Worm (Caenorhabditis elegans) whole organism, L4 larva: ENCODE data around the gene C04C3.14.
"Not testable (repeated sequence)": the region's sequence is repeated elsewhere in the genome, so short reads cannot be mapped to it uniquely, and the experiment has no call there.

Experiments
- F44E2.7 ChIP-seq: fragments of 200-800 bp; sonication (Bioruptor generic); IDR thresholded peaks from 2 replicates; pipeline ENCODE4 v2.1.2; 2022; ENCODE audit warnings: missing genetic modification characterization, missing compliant biosample characterization
- R02D3.7 ChIP-seq: fragments of 150-350 bp; sonication (generic microtip); optimal IDR thresholded peaks from 3 replicates; lab custom pipeline; 2014; ENCODE audit warnings: missing biosample characterization, missing genetic modification characterization
- T26A8.4 ChIP-seq: fragments of 200-800 bp; sonication (Bioruptor generic); IDR thresholded peaks from 2 replicates; pipeline ENCODE4 v1.3.6; 2022; ENCODE audit warnings: missing genetic modification characterization, missing compliant biosample characterization
- ZK337.2 ChIP-seq: fragments of 200-800 bp; sonication (Bioruptor generic); IDR thresholded peaks from 2 replicates; pipeline ENCODE4 v1.3.6; 2022; ENCODE audit warnings: missing genetic modification reagents, missing genetic modification characterization, missing compliant biosample characterization
- aha-1 ChIP-seq: fragments of 150-350 bp; peaks from one replicate; lab custom pipeline; 2014; ENCODE audit warnings: missing biosample characterization, missing genetic modification characterization
- aly-2 ChIP-seq: sonication (generic microtip); optimal IDR thresholded peaks from 2 replicates; lab custom pipeline; 2018; ENCODE audit warnings: missing biosample characterization, missing genetic modification characterization
- ama-1 ChIP-seq: fragments of 150-350 bp; optimal IDR thresholded peaks from 2 replicates; lab custom pipeline; 2014; ENCODE audit warnings: inconsistent platforms, mixed read lengths
- arid-1 ChIP-seq: fragments of 200-800 bp; sonication (Bioruptor generic); conservative IDR thresholded peaks from 2 replicates; pipeline ENCODE4 v1.3.6; 2022; ENCODE audit warnings: missing genetic modification reagents, missing genetic modification characterization, missing compliant biosample characterization
- attf-4 ChIP-seq: sonication (generic microtip); optimal IDR thresholded peaks from 3 replicates; lab custom pipeline; 2017; ENCODE audit warnings: missing biosample characterization, missing genetic modification characterization
- ceh-28 ChIP-seq: fragments of 150-350 bp; optimal IDR thresholded peaks from 2 replicates; lab custom pipeline; 2014; ENCODE audit warnings: missing biosample characterization, missing genetic modification reagents, missing genetic modification characterization
- ceh-44 ChIP-seq: fragments of 200-800 bp; sonication (Bioruptor generic); IDR thresholded peaks from 2 replicates; pipeline ENCODE4 v1.3.6; 2022; ENCODE audit warnings: missing genetic modification reagents, missing genetic modification characterization, missing compliant biosample characterization
- ceh-82 ChIP-seq: sonication (generic microtip); optimal IDR thresholded peaks from 2 replicates; lab custom pipeline; 2017; ENCODE audit warnings: missing biosample characterization, missing genetic modification characterization
- ces-1 ChIP-seq: fragments of 150-350 bp; sonication (generic microtip); optimal IDR thresholded peaks from 4 replicates; lab custom pipeline; 2014; ENCODE audit warnings: missing biosample characterization, missing genetic modification reagents, missing genetic modification characterization
- daf-19 ChIP-seq: fragments of 200-800 bp; sonication (Bioruptor generic); conservative IDR thresholded peaks from 2 replicates; pipeline ENCODE4 v1.3.6; 2022; ENCODE audit warnings: missing genetic modification characterization, missing compliant biosample characterization
- dpl-1 ChIP-seq: fragments of 150-350 bp; optimal IDR thresholded peaks from 2 replicates; lab custom pipeline; 2014; ENCODE audit warnings: missing biosample characterization, missing genetic modification reagents, missing genetic modification characterization
- fos-1 ChIP-seq: fragments of 150-350 bp; optimal IDR thresholded peaks from 2 replicates; lab custom pipeline; 2014; ENCODE audit warnings: missing biosample characterization, missing genetic modification characterization
- gei-8 ChIP-seq: fragments of 200-800 bp; sonication (Bioruptor generic); optimal IDR thresholded peaks from 2 replicates; lab custom pipeline; 2018; ENCODE audit warnings: mild to moderate bottlenecking, missing genetic modification characterization, missing compliant biosample characterization
- hlh-11 ChIP-seq: fragments of 200-800 bp; sonication (Bioruptor generic); optimal IDR thresholded peaks from 2 replicates; lab custom pipeline; 2018; ENCODE audit warnings: mild to moderate bottlenecking, missing genetic modification characterization, missing compliant biosample characterization
- hlh-30 ChIP-seq: sonication (generic microtip); optimal IDR thresholded peaks from 2 replicates; lab custom pipeline; 2017; ENCODE audit warnings: antibody characterized with exemption, mild to moderate bottlenecking, missing genetic modification characterization, missing compliant biosample characterization; ENCODE audit not compliant: insufficient read depth
- hmg-1.1 ChIP-seq: fragments of 200-800 bp; sonication (Bioruptor generic); IDR thresholded peaks from 2 replicates; pipeline ENCODE4 v1.3.6; 2022; ENCODE audit warnings: missing genetic modification reagents, missing genetic modification characterization, missing compliant biosample characterization
- lin-1 ChIP-seq: fragments of 200-800 bp; sonication (Bioruptor generic); IDR thresholded peaks from 2 replicates; pipeline ENCODE4 v1.3.6; 2022; ENCODE audit warnings: missing genetic modification reagents, missing genetic modification characterization, missing compliant biosample characterization
- madf-9 ChIP-seq: fragments of 200-800 bp; sonication (Bioruptor generic); conservative IDR thresholded peaks from 2 replicates; pipeline ENCODE4 v1.3.6; 2022; ENCODE audit warnings: missing genetic modification reagents, missing genetic modification characterization, missing compliant biosample characterization
- mxl-3 ChIP-seq: fragments of 200-800 bp; sonication (Bioruptor generic); optimal IDR thresholded peaks from 2 replicates; lab custom pipeline; 2018; ENCODE audit warnings: mild to moderate bottlenecking, missing genetic modification characterization, missing compliant biosample characterization
- nhr-10 ChIP-seq: fragments of 150-350 bp; optimal IDR thresholded peaks from 2 replicates; lab custom pipeline; 2014; ENCODE audit warnings: missing biosample characterization, missing genetic modification characterization
- nhr-237 ChIP-seq: sonication (generic microtip); optimal IDR thresholded peaks from 2 replicates; lab custom pipeline; 2017; ENCODE audit warnings: missing biosample characterization, missing genetic modification characterization
- unc-130 ChIP-seq: sonication (generic microtip); optimal IDR thresholded peaks from 2 replicates; lab custom pipeline; 2016; ENCODE audit warnings: missing genetic modification reagents, missing genetic modification characterization, missing compliant biosample characterization
- unc-39 ChIP-seq: sonication (generic microtip); optimal IDR thresholded peaks from 2 replicates; lab custom pipeline; 2017; ENCODE audit warnings: missing biosample characterization, missing genetic modification characterization
- unc-62 ChIP-seq, 3 experiments: fragments of 150-350 bp in 1 of 3; sonication (generic microtip); optimal IDR thresholded peaks in 2 of 3; peaks in 1 of 3; 1 replicate in 1 of 3; 2 replicates in 2 of 3; lab custom pipeline; 2014 to 2017; ENCODE audit warnings: missing biosample characterization in 3 of 3, missing genetic modification characterization in 3 of 3, missing genetic modification reagents in 3 of 3, missing genotype in 1 of 3
- zip-11 ChIP-seq: fragments of 200-800 bp; sonication (Bioruptor generic); IDR thresholded peaks from 2 replicates; pipeline ENCODE4 v1.3.6; 2022; ENCODE audit warnings: missing genetic modification characterization, missing compliant biosample characterization
- ztf-11 ChIP-seq: fragments of 150-350 bp; optimal IDR thresholded peaks from 2 replicates; lab custom pipeline; 2014; ENCODE audit warnings: missing biosample characterization, missing genetic modification characterization
- ztf-7 ChIP-seq: fragments of 150-350 bp; optimal IDR thresholded peaks from 2 replicates; lab custom pipeline; 2014; ENCODE audit warnings: missing biosample characterization, missing genetic modification characterization

C04C3.14 gene

ce11 chrIV:3433387-3433786 is 37.7 kb downstream of the C04C3.14 start, which contains the start of gene C04C3.7:
Gene C04C3.7 (minus strand): TSS chrIV:3433487.
- TF ChIP-seq ama-1 (lab: Kevin White, UChicago); ztf-7; daf-19 (GFP tag; lab: Robert Waterston, UW): not testable (repeated sequence)

ce11 chrIV:3436021-3436420 is 40.3 kb downstream of the C04C3.14 start, which contains the start of gene srz-32:
Gene srz-32 (plus strand): TSS chrIV:3436321.
- TF ChIP-seq aha-1 (tag; lab: Kevin White, UChicago), result no peak

- peak in 1 of 2 experiments; percentile 32 for TF ChIP-seq unc-62 (GFP tag; optimal IDR thresholded peaks at IDR 0.05 in 1 of 2; lab: Kevin White, UChicago)
- TF ChIP-seq unc-62 (tag; optimal IDR thresholded peaks at IDR 0.05; lab: Kevin White, UChicago), result no peak
- no peak for TF ChIP-seq mxl-3 (GFP tag; lab: Kevin White, UChicago)
Observed at ce11 chrIV:3438022-3438421, 42.3 kb downstream of the C04C3.14 start, which contains the start of gene grd-13. Gene grd-13 (plus strand): TSS chrIV:3438312.

ce11 chrIV:3439354-3439753 is 43.7 kb downstream of the C04C3.14 start, which contains the start of gene grd-3:
Gene grd-3 (plus strand): TSS chrIV:3439655.
- TF ChIP-seq dpl-1 (GFP tag; lab: Kevin White, UChicago) (no peak), ceh-28 (no peak), F44E2.7 (GFP tag; lab: Robert Waterston, UW) (no peak), zip-11 (GFP tag; lab: Robert Waterston, UW) (no peak), ZK337.2 (GFP tag; lab: Robert Waterston, UW) (no peak), arid-1 (no peak), nhr-10 (tag; lab: Kevin White, UChicago) (no peak), attf-4 (no peak), aly-2 (tag; lab: Kevin White, UChicago) (no peak), hlh-11 (no peak), mxl-3 (GFP tag; lab: Kevin White, UChicago) (no peak), madf-9 (GFP tag; lab: Robert Waterston, UW) (no peak)

ce11 chrIV:3440848-3441247 is 45.2 kb downstream of the C04C3.14 start, which contains the start of gene grd-10:
Gene grd-10 (plus strand): TSS chrIV:3441055.
- TF ChIP-seq ztf-11 (tag; lab: Kevin White, UChicago) (no peak), nhr-237 (no peak), ces-1 (GFP tag; lab: Kevin White, UChicago) (no peak), hlh-30 (tag; lab: Kevin White, UChicago) (no peak), unc-39 (tag; lab: Kevin White, UChicago) (no peak), lin-1 (GFP tag; lab: Robert Waterston, UW) (no peak), unc-130 (GFP tag; lab: Kevin White, UChicago) (no peak), T26A8.4 (GFP tag; lab: Robert Waterston, UW) (no peak), fos-1 (tag; lab: Kevin White, UChicago) (no peak), R02D3.7 (tag; lab: Kevin White, UChicago) (no peak), ceh-44 (GFP tag; lab: Robert Waterston, UW) (no peak), ceh-82 (tag; lab: Kevin White, UChicago) (no peak), aha-1 (tag; lab: Kevin White, UChicago) (no peak), ztf-7 (no peak), gei-8 (GFP tag; lab: Kevin White, UChicago) (no peak)

ce11 chrIV:3442513-3442912 is 46.8 kb downstream of the C04C3.14 start:
- TF ChIP-seq hmg-1.1 (GFP tag; lab: Robert Waterston, UW) (no peak), aha-1 (tag; lab: Kevin White, UChicago) (peak; percentile 95)
- TF ChIP-seq, all 104 proteins: peak for 1
